Worm (Caenorhabditis elegans) whole organism, early embryonic: ENCODE data around the gene F56D5.3.

Experiments used
- B0310.2 ChIP-seq: sonication (generic microtip); optimal IDR thresholded peaks from 2 replicates; lab custom pipeline; 2016; ENCODE audit warnings: mild to moderate bottlenecking, missing genetic modification characterization, missing compliant biosample characterization
- F13C5.2 ChIP-seq: sonication (generic microtip); optimal IDR thresholded peaks from 2 replicates; lab custom pipeline; 2017; ENCODE audit warnings: mild to moderate bottlenecking, missing genetic modification characterization, inconsistent platforms, missing compliant biosample characterization
- aly-1 ChIP-seq: sonication (generic microtip); optimal IDR thresholded peaks from 2 replicates; lab custom pipeline; 2016; ENCODE audit warnings: missing genetic modification characterization, missing compliant biosample characterization
- ama-1 ChIP-seq: fragments of 150-350 bp; optimal IDR thresholded peaks from 2 replicates; lab custom pipeline; 2014
- ceh-13 ChIP-seq: fragments of 200-800 bp; sonication (Bioruptor generic); optimal IDR thresholded peaks from 2 replicates; lab custom pipeline; 2018; ENCODE audit warnings: mild to moderate bottlenecking, missing genetic modification characterization, missing compliant biosample characterization
- ceh-36 ChIP-seq: sonication (generic microtip); optimal IDR thresholded peaks from 2 replicates; lab custom pipeline; 2016; ENCODE audit warnings: missing genetic modification characterization, inconsistent platforms, missing compliant biosample characterization
- ets-7 ChIP-seq: sonication (generic microtip); optimal IDR thresholded peaks from 2 replicates; lab custom pipeline; 2016; ENCODE audit warnings: missing genotype, missing genetic modification characterization, missing compliant biosample characterization
- flt-1 ChIP-seq: fragments of 200-800 bp; sonication (Bioruptor generic); IDR thresholded peaks from 2 replicates; pipeline ENCODE4 v1.3.6; 2022; ENCODE audit warnings: missing genetic modification characterization, missing compliant biosample characterization
- hmbx-1 ChIP-seq: sonication (generic microtip); optimal IDR thresholded peaks from 2 replicates; lab custom pipeline; 2016; ENCODE audit warnings: mild to moderate bottlenecking, missing genetic modification characterization, missing compliant biosample characterization
- hmg-4 ChIP-seq: fragments of 200-800 bp; sonication (Bioruptor generic); optimal IDR thresholded peaks from 2 replicates; lab custom pipeline; 2018; ENCODE audit warnings: mild to moderate bottlenecking, missing genetic modification characterization, missing compliant biosample characterization
- hnd-1 ChIP-seq: sonication (generic microtip); optimal IDR thresholded peaks from 2 replicates; lab custom pipeline; 2016; ENCODE audit warnings: missing genetic modification characterization, missing compliant biosample characterization
- pes-1 ChIP-seq: fragments of 200-800 bp; sonication (Bioruptor generic); IDR thresholded peaks from 2 replicates; pipeline ENCODE4 v1.3.6; 2022; ENCODE audit warnings: missing genetic modification reagents, missing genetic modification characterization, missing compliant biosample characterization
- scrt-1 ChIP-seq: fragments of 200-800 bp; sonication (Bioruptor generic); IDR thresholded peaks from 2 replicates; pipeline ENCODE4 v1.3.6; 2022; ENCODE audit warnings: missing genetic modification characterization, missing compliant biosample characterization
- sea-1 ChIP-seq: fragments of 200-800 bp; sonication (Bioruptor generic); conservative IDR thresholded peaks from 2 replicates; pipeline ENCODE4 v1.3.6; 2022; ENCODE audit warnings: missing genetic modification characterization, missing compliant biosample characterization
- tbx-11 ChIP-seq: fragments of 200-800 bp; sonication (Bioruptor generic); IDR thresholded peaks from 2 replicates; pipeline ENCODE4 v1.3.6; 2022; ENCODE audit warnings: missing genetic modification characterization, missing compliant biosample characterization
- tbx-37 ChIP-seq: fragments of 200-800 bp; sonication (Bioruptor generic); conservative IDR thresholded peaks from 2 replicates; pipeline ENCODE4 v1.3.6; 2022; ENCODE audit warnings: missing genetic modification reagents, missing genetic modification characterization, missing compliant biosample characterization
- tra-4 ChIP-seq: sonication (generic microtip); optimal IDR thresholded peaks from 2 replicates; lab custom pipeline; 2017; ENCODE audit warnings: missing genetic modification characterization, missing compliant biosample characterization

Gene F56D5.3

ce11 chrIV:9408004-9408403, 10.6 kb downstream of the F56D5.3 start, which contains the start of gene F56D5.5:
Gene F56D5.5 (minus strand): TSS chrIV:9408104.
- TF ChIP-seq ama-1 (lab: Kevin White, UChicago) (no peak), F13C5.2 (no peak), aly-1 (tag; lab: Kevin White, UChicago) (no peak), sea-1 (GFP tag; lab: Robert Waterston, UW) (no peak), tbx-11 (GFP tag; lab: Robert Waterston, UW) (no peak), hmg-4 (GFP tag; lab: Kevin White, UChicago) (no peak), flt-1 (GFP tag; lab: Robert Waterston, UW) (no peak), ceh-36 (tag; lab: Kevin White, UChicago) (no peak), hnd-1 (tag; lab: Kevin White, UChicago) (no peak), ets-7 (no peak), tbx-37 (no peak), scrt-1 (no peak), ceh-13 (GFP tag; lab: Kevin White, UChicago) (no peak), pes-1 (GFP tag; lab: Robert Waterston, UW) (no peak), B0310.2 (tag; lab: Kevin White, UChicago) (no peak), hmbx-1 (tag; lab: Kevin White, UChicago) (no peak), tra-4 (tag; lab: Kevin White, UChicago) (no peak)

ce11 chrIV:9422408-9422807, 25.0 kb downstream of the F56D5.3 start, which contains the start of gene F56D5.9:
Gene F56D5.9 (minus strand): TSS chrIV:9422508.
- no peak for TF ChIP-seq hmbx-1 (tag; lab: Kevin White, UChicago)
- no peak for TF ChIP-seq tbx-37
- no peak for TF ChIP-seq B0310.2 (tag; lab: Kevin White, UChicago)
- TF ChIP-seq ets-7: no peak
- TF ChIP-seq tra-4 (tag; lab: Kevin White, UChicago): no peak
- no peak for TF ChIP-seq ama-1 (lab: Kevin White, UChicago)
- no peak for TF ChIP-seq scrt-1
- no peak for TF ChIP-seq flt-1 (GFP tag; lab: Robert Waterston, UW)
- TF ChIP-seq F13C5.2: no peak
- TF ChIP-seq tbx-11 (GFP tag; lab: Robert Waterston, UW): no peak
- no peak for TF ChIP-seq hmg-4 (GFP tag; lab: Kevin White, UChicago)
- no peak for TF ChIP-seq sea-1 (GFP tag; lab: Robert Waterston, UW)
- TF ChIP-seq ceh-13 (GFP tag; lab: Kevin White, UChicago): no peak
- TF ChIP-seq pes-1 (GFP tag; lab: Robert Waterston, UW): no peak
- TF ChIP-seq aly-1 (tag; lab: Kevin White, UChicago): no peak
- TF ChIP-seq hnd-1 (tag; lab: Kevin White, UChicago): no peak
- TF ChIP-seq ceh-36 (tag; lab: Kevin White, UChicago): no peak

ce11 chrIV:9423095-9423494, 25.7 kb downstream of the F56D5.3 start, which contains the start of gene srxa-2:
Gene srxa-2 (plus strand): TSS chrIV:9423395.
- TF ChIP-seq hmg-4 (GFP tag; lab: Kevin White, UChicago) (no peak), B0310.2 (tag; lab: Kevin White, UChicago) (no peak), pes-1 (GFP tag; lab: Robert Waterston, UW) (no peak), sea-1 (GFP tag; lab: Robert Waterston, UW) (no peak), scrt-1 (no peak), ets-7 (no peak), tbx-11 (GFP tag; lab: Robert Waterston, UW) (no peak), aly-1 (tag; lab: Kevin White, UChicago) (no peak), tbx-37 (no peak), ama-1 (lab: Kevin White, UChicago) (no peak), hmbx-1 (tag; lab: Kevin White, UChicago) (no peak), tra-4 (tag; lab: Kevin White, UChicago) (no peak), hnd-1 (tag; lab: Kevin White, UChicago) (no peak), ceh-36 (tag; lab: Kevin White, UChicago) (no peak), flt-1 (GFP tag; lab: Robert Waterston, UW) (no peak), F13C5.2 (no peak), ceh-13 (GFP tag; lab: Kevin White, UChicago) (no peak)

- TF ChIP-seq tbx-37 (no peak), ets-7 (no peak), aly-1 (tag; lab: Kevin White, UChicago) (no peak), ceh-36 (tag; lab: Kevin White, UChicago) (no peak), scrt-1 (no peak)
Observed at ce11 chrIV:9427959-9428358, 30.6 kb downstream of the F56D5.3 start, which contains the start of gene F59B8.1. Gene F59B8.1 (plus strand): TSS chrIV:9428259.

ce11 chrIV:9432327-9432726, 34.9 kb downstream of the F56D5.3 start:
- TF ChIP-seq hmg-4 (GFP tag; lab: Kevin White, UChicago): no peak

- TF ChIP-seq hmg-4 (GFP tag; lab: Kevin White, UChicago) (no peak), ama-1 (lab: Kevin White, UChicago) (no peak)
Observed at ce11 chrIV:9438753-9439152, 41.4 kb downstream of the F56D5.3 start.

- peak; percentile 18 for TF ChIP-seq aly-1 (tag; lab: Kevin White, UChicago)
- TF ChIP-seq scrt-1: no peak
- TF ChIP-seq F13C5.2: no peak
- TF ChIP-seq B0310.2 (tag; lab: Kevin White, UChicago): no peak
Observed at ce11 chrIV:9440880-9441336, 43.5 kb downstream of the F56D5.3 start, which contains the start of gene idh-1. Gene idh-1 (minus strand): TSS chrIV:9441107.

- TF ChIP-seq ets-7 (no peak), tbx-11 (GFP tag; lab: Robert Waterston, UW) (no peak), hnd-1 (tag; lab: Kevin White, UChicago) (no peak), tra-4 (tag; lab: Kevin White, UChicago) (no peak), hmg-4 (GFP tag; lab: Kevin White, UChicago) (no peak), tbx-37 (no peak), flt-1 (GFP tag; lab: Robert Waterston, UW) (no peak), aly-1 (tag; lab: Kevin White, UChicago) (no peak), ceh-36 (tag; lab: Kevin White, UChicago) (no peak), ama-1 (lab: Kevin White, UChicago) (no peak), hmbx-1 (tag; lab: Kevin White, UChicago) (no peak), sea-1 (GFP tag; lab: Robert Waterston, UW) (no peak), pes-1 (GFP tag; lab: Robert Waterston, UW) (no peak), B0310.2 (tag; lab: Kevin White, UChicago) (no peak), ceh-13 (GFP tag; lab: Kevin White, UChicago) (no peak), scrt-1 (no peak), F13C5.2 (no peak)
Observed at ce11 chrIV:9441391-9441790, 44.0 kb downstream of the F56D5.3 start.
